Worm (Caenorhabditis elegans): ENCODE data around the gene C33D9.3.

C33D9.3 gene

ce11 chrIV:8830591-8830990 is 37.9 kb upstream of the C33D9.3 start, which contains the start of gene T28C6.8 (continued):
- peak; percentile 29 for TF ChIP-seq mes-2 (tag; optimal IDR thresholded peaks at IDR 0.05; ENCODE audit: poor library complexity, severe bottlenecking)
- no peak for TF ChIP-seq dmd-9 (GFP tag; IDR thresholded peaks at IDR 0.05)
- TF ChIP-seq lin-15B (tag; optimal IDR thresholded peaks at IDR 0.05) = no peak
- TF ChIP-seq attf-4 (tag; optimal IDR thresholded peaks at IDR 0.05) = no peak
- TF ChIP-seq hlh-30 (tag; optimal IDR thresholded peaks at IDR 0.05; ENCODE audit: insufficient read depth) = peak; percentile 68

DNA sequence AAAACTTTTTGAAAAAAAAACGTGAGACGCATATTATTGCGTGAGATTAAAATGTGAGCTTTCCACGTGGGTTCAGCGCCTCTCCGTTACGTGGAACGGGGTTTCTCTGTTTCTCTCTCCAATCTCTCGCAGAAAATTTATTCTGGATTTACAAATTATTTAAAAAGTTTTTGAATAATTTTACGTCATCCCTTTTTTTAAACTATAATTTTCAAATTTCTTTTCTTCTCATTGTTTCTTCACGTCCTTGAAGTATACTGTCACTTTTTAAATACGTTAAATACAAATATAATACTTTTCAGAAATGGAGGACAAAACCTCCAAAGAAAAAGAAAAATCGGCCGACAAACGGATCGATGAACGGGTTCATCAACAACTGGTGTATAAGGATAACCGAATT is 34.8 kb upstream of the C33D9.3 start, which contains the start of gene T28C6.7:
Gene T28C6.7, plus strand, starts transcription at position 301 of the 400 bp plus-strand sequence.
- TF ChIP-seq spr-1 (tag; optimal IDR thresholded peaks at IDR 0.05) (no peak), zfp-2 (tag; optimal IDR thresholded peaks at IDR 0.05) (no peak), ctbp-1 (GFP tag; IDR thresholded peaks at IDR 0.05) (no peak)

- TF ChIP-seq nhr-28 (tag; optimal IDR thresholded peaks at IDR 0.05) (no peak), F44E2.7 (GFP tag; IDR thresholded peaks at IDR 0.05) (no peak), pha-4 (GFP tag; IDR thresholded peaks at IDR 0.05) (no peak), pha-4 (tag; optimal IDR thresholded peaks at IDR 0.05) (no peak), hlh-11 (tag; optimal IDR thresholded peaks at IDR 0.05) (peak; percentile 22), Y48G9A.11 (GFP tag; IDR thresholded peaks at IDR 0.05) (no peak), dmd-9 (GFP tag; IDR thresholded peaks at IDR 0.05) (no peak), egl-43 (GFP tag; IDR thresholded peaks at IDR 0.05) (no peak), ama-1 (optimal IDR thresholded peaks at IDR 0.05) (no peak), dve-1 (tag; optimal IDR thresholded peaks at IDR 0.05; ENCODE audit: insufficient read depth) (peak; percentile 10), zag-1 (tag; optimal IDR thresholded peaks at IDR 0.05) (no peak), ZK337.2 (GFP tag; IDR thresholded peaks at IDR 0.05) (no peak), lin-39 (tag; optimal IDR thresholded peaks at IDR 0.05) (no peak), ceh-28 (tag; optimal IDR thresholded peaks at IDR 0.05) (peak; percentile 31), set-16 (GFP tag; IDR thresholded peaks at IDR 0.05) (no peak), F37D6.2 (tag; optimal IDR thresholded peaks at IDR 0.05) (no peak), zip-11 (GFP tag; IDR thresholded peaks at IDR 0.05) (no peak), lin-29 (GFP tag; IDR thresholded peaks at IDR 0.05) (no peak), D1046.2 (GFP tag; IDR thresholded peaks at IDR 0.05) (no peak), F26F4.8 (GFP tag; conservative IDR thresholded peaks at IDR 0.05) (no peak), nhr-25 (tag; optimal IDR thresholded peaks at IDR 0.05; ENCODE audit: borderline replicate concordance, insufficient read depth) (no peak), lsy-2 (tag; optimal IDR thresholded peaks at IDR 0.05) (peak in 1 of 2 experiments; percentile 50), daf-12 (tag; optimal IDR thresholded peaks at IDR 0.05) (no peak), snpc-1.2 (GFP tag; IDR thresholded peaks at IDR 0.05) (no peak), egl-27 (tag; optimal IDR thresholded peaks at IDR 0.05) (no peak), mes-2 (tag; optimal IDR thresholded peaks at IDR 0.05; ENCODE audit: poor library complexity, severe bottlenecking) (peak; percentile 54), attf-4 (tag; optimal IDR thresholded peaks at IDR 0.05) (no peak), php-3 (GFP tag; IDR thresholded peaks at IDR 0.05) (no peak), Y5F2A.4 (GFP tag; optimal IDR thresholded peaks at IDR 0.05) (no peak), nhr-48 (tag; optimal IDR thresholded peaks at IDR 0.05) (no peak), nhr-42 (GFP tag; IDR thresholded peaks at IDR 0.05) (no peak), ZK546.5 (tag; optimal IDR thresholded peaks at IDR 0.05) (no peak), ztf-11 (tag; optimal IDR thresholded peaks at IDR 0.05) (no peak), F10B5.3 (tag; optimal IDR thresholded peaks at IDR 0.05) (no peak), T26A8.4 (GFP tag; IDR thresholded peaks at IDR 0.05) (no peak), spr-1 (tag; optimal IDR thresholded peaks at IDR 0.05) (no peak), Y75B8A.6 (GFP tag; IDR thresholded peaks at IDR 0.05) (no peak), nhr-10 (tag; optimal IDR thresholded peaks at IDR 0.05) (no peak), mep-1 (tag; optimal IDR thresholded peaks at IDR 0.05) (peak; percentile 16), saeg-2 (GFP tag; IDR thresholded peaks at IDR 0.05) (no peak), zfp-3 (GFP tag; conservative IDR thresholded peaks at IDR 0.05) (no peak), ctbp-1 (GFP tag; IDR thresholded peaks at IDR 0.05) (no peak), tra-1 (GFP tag; IDR thresholded peaks at IDR 0.05) (no peak), ceh-62 (tag; optimal IDR thresholded peaks at IDR 0.05) (no peak)
These were observed 33.9 kb upstream of the C33D9.3 start for ce11 chrIV:8826606-8827000.
